Worm (Caenorhabditis elegans) whole organism, midembryonic: Measurements from ENCODE around the gene sec-61.G.

Experiments
- T22C8.4 ChIP-seq: fragments of 200-800 bp; sonication (Bioruptor generic); IDR thresholded peaks from 2 replicates; pipeline ENCODE4 v1.3.6; 2022; ENCODE audit warnings: missing genetic modification characterization, missing compliant biosample characterization
- cog-1 ChIP-seq: sonication (generic microtip); optimal IDR thresholded peaks from 2 replicates; lab custom pipeline; 2016; ENCODE audit warnings: missing genetic modification characterization, missing compliant biosample characterization
- flt-1 ChIP-seq: fragments of 200-800 bp; sonication (Bioruptor generic); IDR thresholded peaks from 2 replicates; pipeline ENCODE4 v1.3.6; 2022; ENCODE audit warnings: missing genetic modification characterization, missing compliant biosample characterization
- klf-2 ChIP-seq: fragments of 200-800 bp; sonication (Bioruptor generic); conservative IDR thresholded peaks from 2 replicates; pipeline ENCODE4 v1.3.6; 2022; ENCODE audit warnings: missing genetic modification reagents, missing genetic modification characterization, missing compliant biosample characterization
- med-1 ChIP-seq: sonication (generic microtip); optimal IDR thresholded peaks from 2 replicates; lab custom pipeline; 2017; ENCODE audit warnings: missing genetic modification characterization, mild to moderate bottlenecking, missing compliant biosample characterization, antibody characterized with exemption, missing genetic modification reagents; ENCODE audit not compliant: insufficient read depth
- ref-1 ChIP-seq: fragments of 200-800 bp; sonication (Bioruptor generic); conservative IDR thresholded peaks from 2 replicates; pipeline ENCODE4 v1.3.6; 2022; ENCODE audit warnings: missing genetic modification reagents, missing genetic modification characterization, missing compliant biosample characterization
- tab-1 ChIP-seq: fragments of 200-800 bp; sonication (Bioruptor generic); IDR thresholded peaks from 2 replicates; pipeline ENCODE4 v1.3.6; 2022; ENCODE audit warnings: missing genetic modification characterization, missing compliant biosample characterization
- ztf-23 ChIP-seq: fragments of 200-800 bp; sonication (Bioruptor generic); IDR thresholded peaks from 2 replicates; pipeline ENCODE4 v1.3.6; 2022; ENCODE audit warnings: missing genetic modification reagents, missing genetic modification characterization, missing compliant biosample characterization
- ztf-29 ChIP-seq: fragments of 200-800 bp; sonication (Bioruptor generic); IDR thresholded peaks from 2 replicates; pipeline ENCODE4 v1.3.6; 2022; ENCODE audit warnings: missing genetic modification reagents, missing genetic modification characterization, missing compliant biosample characterization

DNA sequence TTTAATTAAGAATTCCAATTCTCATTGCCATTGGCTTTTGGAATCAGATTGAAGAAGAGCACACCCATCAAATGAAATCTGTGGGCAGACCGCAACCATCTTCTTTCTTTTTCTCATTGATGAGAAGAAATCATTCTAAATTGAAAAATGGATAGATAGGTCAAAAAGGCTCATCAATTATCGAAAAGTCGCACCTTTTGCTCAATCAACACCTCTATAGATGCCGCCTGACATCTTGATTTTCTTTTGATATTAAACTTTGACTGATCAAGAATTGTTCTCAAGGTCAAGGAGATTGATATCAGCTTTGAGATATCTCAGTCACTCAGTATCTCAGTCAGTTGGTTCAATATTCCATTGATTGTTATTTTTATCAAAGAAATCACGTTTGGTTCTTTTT, 13.0 kb upstream of the sec-61.G start:
- TF ChIP-seq T22C8.4 (GFP tag; lab: Robert Waterston, UW) (no peak), flt-1 (no peak), ztf-23 (GFP tag; lab: Robert Waterston, UW) (no peak), klf-2 (no peak), cog-1 (no peak), med-1 (GFP tag; lab: Kevin White, UChicago) (no peak), ztf-29 (no peak), ref-1 (GFP tag; lab: Robert Waterston, UW) (no peak), tab-1 (GFP tag; lab: Robert Waterston, UW) (no peak)
